Worm (Caenorhabditis elegans) whole organism, L4/young adult: ENCODE data around the gene ceh-39.
A peak's percentile ranks its signal among the peaks of the same experiment; 100 is the strongest.

Experiments
- W03F9.2 ChIP-seq: fragments of 150-350 bp; optimal IDR thresholded peaks from 2 replicates; lab custom pipeline; 2014; ENCODE audit warnings: missing biosample characterization, missing genetic modification characterization
- dao-5 ChIP-seq: sonication (generic microtip); optimal IDR thresholded peaks from 2 replicates; lab custom pipeline; 2016; ENCODE audit warnings: missing genotype, missing genetic modification characterization, moderate library complexity, missing compliant biosample characterization
- him-1 ChIP-seq: sonication (generic microtip); optimal IDR thresholded peaks from 2 replicates; lab custom pipeline; 2016; ENCODE audit warnings: missing genotype, missing genetic modification reagents, missing genetic modification characterization, missing compliant biosample characterization

The ceh-39 gene

DNA sequence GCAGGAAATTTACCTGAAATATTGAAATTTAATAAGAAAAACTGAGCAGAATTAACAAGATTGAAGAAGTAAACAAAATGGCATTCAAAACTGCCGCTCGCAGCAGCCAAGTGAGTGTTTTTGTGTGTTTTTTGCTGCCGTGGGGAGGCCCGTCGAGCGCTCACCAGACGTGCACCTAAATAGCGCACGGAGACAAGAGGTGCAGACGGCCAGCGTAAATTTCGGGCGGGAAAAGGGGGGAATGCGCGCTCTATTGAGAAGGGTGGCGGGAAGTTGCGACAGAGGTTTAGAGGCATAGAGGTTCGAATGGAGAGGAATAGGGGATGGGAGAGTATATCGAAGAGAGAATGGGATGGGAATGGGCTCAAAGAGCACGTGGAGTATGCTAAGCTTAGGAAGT, at the start of gene ceh-39:
ceh-39 (minus strand) TSS at position 13 of the 400 bp plus-strand sequence.
- TF ChIP-seq dao-5 (tag; lab: Kevin White, UChicago) = no peak
- TF ChIP-seq W03F9.2 (tag; lab: Kevin White, UChicago) = no peak
- TF ChIP-seq him-1 (tag; lab: Kevin White, UChicago) = no peak

DNA sequence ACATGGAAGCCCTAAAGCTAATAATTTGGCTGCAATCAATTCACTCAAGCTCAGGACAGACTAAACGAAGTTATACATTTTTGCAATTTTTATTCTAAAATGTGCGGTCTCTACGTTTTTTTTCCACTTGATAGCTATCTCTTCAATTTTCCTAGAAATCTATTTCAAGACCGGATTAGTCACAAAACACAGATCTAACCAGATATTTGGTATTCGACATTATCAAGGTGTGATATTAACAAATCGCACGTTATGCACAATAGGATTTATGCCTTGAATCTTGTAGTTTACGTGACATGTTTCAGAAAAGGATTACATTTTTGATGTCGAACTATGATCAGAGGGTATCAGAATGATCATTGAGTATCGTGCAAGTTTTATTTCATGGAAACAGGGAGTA, 45.5 kb upstream of the ceh-39 start:
- TF ChIP-seq W03F9.2 (tag; lab: Kevin White, UChicago) (no peak), him-1 (tag; lab: Kevin White, UChicago) (no peak), dao-5 (tag; lab: Kevin White, UChicago) (no peak)

DNA sequence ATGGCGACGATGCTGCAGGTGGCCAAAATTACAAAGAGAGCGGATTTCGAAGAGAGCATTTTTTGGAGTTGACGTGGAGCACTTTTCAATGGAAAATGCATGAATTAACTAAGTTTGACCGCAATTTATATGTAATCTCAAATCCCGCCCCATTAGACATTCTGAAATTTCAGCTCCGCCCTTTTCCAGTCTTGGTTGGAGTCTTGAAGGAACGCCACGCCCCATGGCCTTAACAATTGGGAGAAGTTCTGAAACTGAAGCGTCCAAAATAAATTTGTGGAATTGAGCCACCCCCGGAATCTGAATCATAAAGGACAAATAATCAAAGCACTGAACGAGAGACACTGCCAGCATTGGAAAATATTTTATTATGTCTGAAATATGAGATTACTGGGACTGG, 41.3 kb upstream of the ceh-39 start, which contains the start of gene B0294.1:
B0294.1 (minus strand) TSS at position 101 of the 400 bp plus-strand sequence.
- TF ChIP-seq him-1 (tag; lab: Kevin White, UChicago) = no peak
- TF ChIP-seq dao-5 (tag; lab: Kevin White, UChicago) = no peak
- TF ChIP-seq W03F9.2 (tag; lab: Kevin White, UChicago) = no peak

DNA sequence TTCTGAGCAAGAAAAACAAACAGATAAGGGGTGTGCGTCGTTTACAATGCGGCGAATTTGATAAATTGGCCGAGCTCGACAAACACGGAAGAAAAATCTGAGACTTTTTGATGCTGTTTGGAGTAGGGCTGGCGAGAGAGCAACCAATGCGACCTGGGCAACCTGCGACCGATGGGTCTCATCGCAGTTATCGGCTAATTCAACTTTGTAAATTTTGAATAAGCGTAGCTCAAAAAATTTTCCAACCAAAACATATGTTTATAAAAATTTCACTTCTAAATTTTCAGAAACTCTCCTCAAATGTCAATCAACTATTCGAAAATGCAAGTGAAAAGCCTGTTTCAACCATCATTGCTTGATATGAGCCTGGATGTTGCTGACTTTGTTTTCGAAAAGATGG, 35.9 kb upstream of the ceh-39 start, which contains the start of gene B0294.3:
B0294.3 (plus strand) TSS at position 301 of the 400 bp plus-strand sequence.
- no peak for TF ChIP-seq dao-5 (tag; lab: Kevin White, UChicago)

DNA sequence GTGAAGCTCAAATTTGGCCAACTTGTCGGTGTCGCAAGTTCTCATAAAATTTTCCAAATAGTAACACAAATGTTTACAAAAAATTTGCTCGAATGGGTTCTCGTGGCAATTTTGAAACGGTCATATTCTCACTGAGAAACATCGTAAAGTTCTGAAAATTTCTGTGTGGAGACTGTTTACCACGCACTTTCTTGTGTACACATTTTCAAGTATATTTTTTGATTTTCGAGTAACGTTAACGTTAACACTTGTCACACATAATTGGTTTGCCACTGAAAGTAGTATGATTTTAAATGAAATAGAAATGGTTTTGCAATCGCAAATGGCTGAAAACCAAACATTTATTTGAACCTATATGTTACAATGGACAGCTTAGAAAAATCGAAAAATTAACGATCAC, 34.8 kb upstream of the ceh-39 start:
- TF ChIP-seq dao-5 (tag; lab: Kevin White, UChicago) = no peak
- no peak for TF ChIP-seq W03F9.2 (tag; lab: Kevin White, UChicago)
- TF ChIP-seq him-1 (tag; lab: Kevin White, UChicago) = no peak

DNA sequence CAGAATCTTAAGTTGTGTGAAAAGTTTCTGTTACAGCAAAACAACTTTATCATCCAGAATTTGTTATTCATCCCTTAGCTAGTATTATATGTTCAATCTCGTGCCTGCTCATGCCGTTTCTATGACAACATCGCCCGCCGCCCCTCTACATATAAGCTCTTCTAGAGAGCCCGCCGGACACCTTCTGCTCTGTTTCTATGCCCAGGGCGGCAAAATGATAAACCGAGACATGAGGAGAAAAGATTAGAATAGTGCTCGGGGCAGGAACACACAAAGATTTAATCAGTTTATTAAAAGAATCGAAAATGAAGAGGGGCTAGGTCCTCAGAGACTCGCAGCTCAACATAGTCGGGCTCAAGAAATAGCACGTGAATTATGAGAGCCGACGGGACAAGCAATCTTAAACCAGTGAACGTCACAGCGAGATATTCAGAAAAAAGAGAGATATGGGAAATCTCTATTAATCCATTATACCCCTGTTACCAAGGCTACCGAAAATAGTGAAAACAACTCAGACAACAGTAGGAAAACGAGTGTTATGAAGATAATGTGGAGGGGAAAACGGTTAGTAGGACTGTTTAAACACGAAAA, 32.6 kb upstream of the ceh-39 start:
- TF ChIP-seq him-1 (tag; lab: Kevin White, UChicago) (peak; percentile 54), dao-5 (tag; lab: Kevin White, UChicago) (no peak)

DNA sequence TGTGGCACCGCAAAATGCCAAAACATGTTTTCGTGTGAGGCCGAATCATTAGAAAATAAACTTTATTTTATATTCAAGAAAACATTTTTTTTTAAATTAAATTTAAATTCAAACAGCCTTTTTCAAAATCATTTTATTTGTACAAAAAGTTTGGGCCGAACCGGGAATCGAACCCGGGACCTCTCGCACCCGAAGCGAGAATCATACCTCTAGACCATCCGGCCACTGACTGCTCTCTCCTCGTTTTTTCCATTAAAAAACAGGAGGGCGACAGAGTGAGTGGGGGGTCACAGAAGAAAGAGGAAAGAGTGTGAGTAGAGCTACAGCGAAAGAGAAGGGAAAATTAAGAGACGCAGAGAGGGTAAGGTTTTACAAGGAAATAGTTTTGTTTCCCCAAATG, 24.7 kb upstream of the ceh-39 start:
- peak; percentile 23 for TF ChIP-seq him-1 (tag; lab: Kevin White, UChicago)
- TF ChIP-seq dao-5 (tag; lab: Kevin White, UChicago) = peak; percentile 8
- TF ChIP-seq W03F9.2 (tag; lab: Kevin White, UChicago) = no peak

DNA sequence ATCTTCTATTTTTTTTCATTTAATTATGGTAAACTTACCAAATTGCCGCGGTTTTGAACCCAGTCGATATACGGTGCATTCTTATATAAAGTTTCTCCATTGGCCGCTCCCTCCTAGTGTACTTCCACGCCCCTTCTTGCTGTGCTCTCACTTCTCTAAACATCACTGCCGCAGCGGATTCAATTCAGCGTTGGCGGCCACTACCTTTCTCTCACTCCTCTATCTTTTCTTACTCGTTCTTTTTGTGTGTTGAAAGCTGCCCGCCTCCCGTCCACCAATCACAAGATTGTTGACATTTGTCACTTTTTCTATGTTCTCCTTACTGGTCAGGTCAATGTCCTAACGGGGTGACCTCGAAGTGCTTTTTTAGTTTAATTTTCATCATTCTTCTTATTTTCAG, 15.0 kb upstream of the ceh-39 start:
- TF ChIP-seq him-1 (tag; lab: Kevin White, UChicago) (no peak), W03F9.2 (tag; lab: Kevin White, UChicago) (no peak), dao-5 (tag; lab: Kevin White, UChicago) (no peak)

DNA sequence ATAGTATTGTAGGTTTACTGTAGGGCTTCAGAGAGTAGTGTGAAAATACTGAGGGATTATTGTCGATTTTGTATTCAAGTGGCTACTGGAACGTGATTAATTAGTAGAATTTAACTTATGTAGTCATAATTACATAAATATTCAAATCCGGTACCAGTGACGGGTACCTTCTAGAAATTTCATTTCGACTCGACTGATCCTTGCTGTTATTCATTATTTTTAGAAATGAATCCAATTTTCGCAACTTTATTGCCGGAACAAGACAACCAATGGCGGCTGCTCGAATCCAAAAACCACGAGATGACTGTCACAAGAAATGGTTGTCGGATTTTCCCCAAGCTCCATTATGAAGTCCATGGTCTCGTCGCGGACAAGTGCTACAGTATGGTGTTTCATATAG, 9.0 kb upstream of the ceh-39 start, which contains the start of gene tbx-41:
tbx-41 (plus strand) TSS at position 301 of the 400 bp plus-strand sequence.
- TF ChIP-seq him-1 (tag; lab: Kevin White, UChicago) (no peak), W03F9.2 (tag; lab: Kevin White, UChicago) (no peak), dao-5 (tag; lab: Kevin White, UChicago) (no peak)

DNA sequence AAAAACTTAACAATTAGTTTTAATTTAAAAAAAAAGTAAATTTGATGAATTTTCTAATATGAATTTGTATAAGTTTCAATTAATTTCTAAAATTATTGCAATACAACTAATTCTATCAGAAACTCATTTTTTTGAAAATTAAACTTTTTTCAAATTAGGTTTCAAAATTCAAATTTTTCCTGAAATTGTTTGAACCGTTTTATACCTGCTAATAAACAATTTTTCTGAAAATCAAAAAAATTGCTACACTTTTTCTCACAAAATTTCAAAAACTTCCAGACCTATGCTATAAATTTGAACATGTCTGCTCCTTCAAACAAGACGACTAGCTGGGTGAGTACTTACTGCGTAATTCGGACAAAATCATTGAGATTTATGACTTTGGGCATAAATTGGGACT, 4.5 kb upstream of the ceh-39 start, which contains the start of gene T26C11.8:
T26C11.8 (plus strand) TSS at position 301 of the 400 bp plus-strand sequence.
- TF ChIP-seq dao-5 (tag; lab: Kevin White, UChicago) = no peak
- no peak for TF ChIP-seq him-1 (tag; lab: Kevin White, UChicago)
- no peak for TF ChIP-seq W03F9.2 (tag; lab: Kevin White, UChicago)

DNA sequence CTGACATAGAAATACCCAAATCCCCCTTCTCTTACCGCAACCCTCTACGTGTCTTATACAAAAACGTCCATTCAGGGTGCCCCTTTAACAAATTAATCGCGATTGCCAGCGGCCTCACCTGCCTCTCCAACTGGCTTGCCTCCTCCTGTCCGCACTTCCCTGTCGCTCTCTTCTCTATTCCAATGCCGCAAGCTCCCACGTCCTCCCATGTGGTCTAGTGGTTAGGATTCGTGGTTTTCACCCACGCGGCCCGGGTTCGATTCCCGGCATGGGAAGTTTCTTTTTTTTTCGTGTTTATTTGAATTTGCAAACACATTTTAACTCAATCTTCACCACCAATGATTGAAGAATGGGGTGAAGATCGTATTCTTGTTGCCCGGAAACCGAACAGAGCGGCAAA, 2.6 kb upstream of the ceh-39 start:
- TF ChIP-seq W03F9.2 (tag; lab: Kevin White, UChicago) (no peak), dao-5 (tag; lab: Kevin White, UChicago) (peak; percentile 8), him-1 (tag; lab: Kevin White, UChicago) (no peak)

DNA sequence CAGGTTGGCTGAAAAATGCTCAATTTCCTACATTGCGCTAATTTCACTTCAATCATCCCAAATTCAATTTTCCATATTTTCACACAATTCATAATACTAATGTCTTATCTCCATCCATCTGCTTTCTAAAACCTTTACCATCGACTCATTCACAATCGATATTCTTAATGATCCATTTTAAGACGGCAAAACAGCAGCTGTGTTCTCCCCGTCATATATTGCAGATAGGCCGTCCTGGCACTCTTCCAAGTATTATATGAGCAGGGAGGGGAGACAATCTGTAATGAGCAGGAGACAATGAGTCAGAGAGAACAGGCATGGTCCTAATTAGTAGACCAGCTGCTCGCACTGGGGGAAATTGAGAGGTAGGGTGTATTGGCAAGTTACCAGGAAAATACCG, 1.8 kb upstream of the ceh-39 start:
- no peak for TF ChIP-seq him-1 (tag; lab: Kevin White, UChicago)
- no peak for TF ChIP-seq dao-5 (tag; lab: Kevin White, UChicago)
- no peak for TF ChIP-seq W03F9.2 (tag; lab: Kevin White, UChicago)

DNA sequence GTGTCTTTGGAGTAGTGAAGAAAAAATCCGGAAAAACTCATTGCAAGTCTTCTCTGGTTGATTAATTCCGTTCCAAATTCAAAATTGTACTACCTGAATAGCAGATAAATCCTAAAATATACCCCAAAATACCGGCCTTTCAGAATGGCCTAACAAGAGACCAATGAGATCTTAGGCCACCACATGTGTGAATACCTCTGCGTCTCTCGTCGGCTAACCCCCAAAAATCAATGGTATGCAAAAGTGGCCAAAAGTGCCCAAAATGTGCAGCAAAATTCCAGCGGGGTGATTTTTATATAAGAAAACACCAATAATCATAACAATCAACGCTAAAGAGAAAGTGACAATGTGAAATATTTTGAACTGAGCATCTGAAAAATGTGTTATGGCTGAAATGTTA, 2.4 kb downstream of the ceh-39 start, which contains the start of gene T26C11.9:
T26C11.9 (minus strand) TSS at position 254 of the 400 bp plus-strand sequence.
- no peak for TF ChIP-seq dao-5 (tag; lab: Kevin White, UChicago)
- no peak for TF ChIP-seq W03F9.2 (tag; lab: Kevin White, UChicago)
- TF ChIP-seq him-1 (tag; lab: Kevin White, UChicago) = no peak

DNA sequence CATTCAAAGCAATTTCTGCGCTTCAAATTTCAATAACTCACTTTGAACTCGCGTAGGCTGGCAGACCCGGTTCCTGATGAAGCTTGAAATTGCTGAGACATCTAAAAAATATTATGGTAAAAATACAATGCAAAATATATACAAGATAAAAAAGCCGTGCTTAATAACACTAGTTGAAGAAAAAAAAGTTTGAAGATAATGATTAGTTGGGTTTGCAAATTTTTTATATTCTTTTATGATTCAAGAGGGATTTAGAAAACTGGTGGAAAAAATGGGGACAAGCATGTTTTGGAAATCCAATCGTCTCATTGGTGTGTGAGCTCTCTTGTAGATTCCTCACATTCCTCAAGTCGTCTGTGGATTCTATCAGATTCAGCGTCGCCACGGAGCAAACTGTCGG, 3.3 kb downstream of the ceh-39 start, which contains the start of gene ceh-21:
ceh-21 (minus strand) TSS at position 101 of the 400 bp plus-strand sequence.
- no peak for TF ChIP-seq dao-5 (tag; lab: Kevin White, UChicago)
- no peak for TF ChIP-seq W03F9.2 (tag; lab: Kevin White, UChicago)
- TF ChIP-seq him-1 (tag; lab: Kevin White, UChicago) = no peak
